Fruit fly (Drosophila melanogaster) whole organism, larva: ENCODE data around the gene CG4404.
A peak's percentile ranks its signal among the peaks of the same experiment; 100 is the strongest.

Experiments used
- noc ChIP-seq: fragments of 200-800 bp; sonication (Bioruptor generic); optimal IDR thresholded peaks from 3 replicates; lab custom pipeline; 2019; ENCODE audit warnings: missing biosample characterization, mild to moderate bottlenecking, missing genetic modification characterization, moderate library complexity

The CG4404 gene

DNA sequence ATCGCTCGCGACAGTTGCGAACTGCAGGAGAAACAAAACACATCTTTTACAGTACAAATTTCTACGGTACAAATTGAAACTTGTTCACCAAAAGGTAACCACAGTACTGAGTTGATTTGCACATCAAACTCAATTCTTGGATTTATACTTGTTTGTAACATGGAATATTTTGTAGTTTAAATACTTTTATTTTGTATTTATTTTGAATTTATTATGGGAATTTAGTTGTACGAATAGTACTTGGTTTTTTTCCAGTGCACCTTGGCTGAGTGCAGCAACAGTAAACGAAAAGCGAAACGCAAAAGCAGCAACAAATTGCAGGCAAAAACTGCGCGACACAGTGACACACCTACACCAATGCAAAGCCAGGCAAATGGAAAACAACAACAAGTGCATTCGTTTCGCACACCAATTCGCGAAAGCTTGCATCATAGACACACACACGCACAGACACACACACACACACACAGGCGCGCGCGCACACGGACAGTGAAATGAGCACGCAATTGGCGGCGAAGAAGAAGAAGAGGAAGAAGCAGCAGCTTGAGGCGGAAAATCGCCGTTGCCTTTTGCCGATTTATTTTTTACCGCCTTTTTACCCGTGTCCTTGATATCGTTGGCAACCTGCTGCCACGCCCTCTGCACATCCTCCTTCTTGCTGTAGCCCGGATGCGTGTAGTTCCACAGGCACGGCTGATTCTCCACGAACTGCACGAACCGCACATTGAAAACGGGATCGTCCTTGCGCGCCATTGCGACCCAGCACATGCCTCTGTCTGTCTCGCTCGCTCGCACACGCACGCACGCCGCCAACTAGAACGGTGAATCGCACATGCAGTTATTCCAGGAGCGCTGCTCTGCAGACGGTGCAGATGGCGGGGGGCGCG, 561 bp downstream of the CG4404 start:
- no peak for TF ChIP-seq noc (tag; lab: Kevin White, UChicago)

DNA sequence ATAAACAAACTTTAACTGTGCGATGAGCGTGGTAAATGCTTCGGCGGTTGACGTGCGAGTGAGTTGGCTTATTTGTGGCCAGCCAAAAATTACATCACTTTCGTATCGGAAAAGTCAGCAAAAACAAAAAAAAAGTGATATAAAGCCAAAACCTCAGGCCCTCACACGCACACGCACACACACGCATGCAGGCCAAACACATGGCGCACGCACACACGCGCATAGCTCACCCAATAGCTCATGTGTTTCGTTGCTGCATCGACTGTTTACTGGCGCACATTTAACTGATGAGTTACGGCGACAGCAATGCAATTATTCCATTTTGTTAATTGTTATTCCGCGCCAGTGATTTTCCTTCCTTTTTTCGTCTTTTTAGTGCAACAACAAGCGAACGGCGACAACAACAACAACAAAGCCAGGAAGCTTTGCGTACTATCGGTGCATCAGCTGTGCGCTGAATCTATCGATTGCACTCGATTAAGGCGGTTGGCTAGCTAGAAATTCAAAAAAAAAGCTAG, 2.7 kb downstream of the CG4404 start, which contains the start of gene Flad1:
Gene Flad1 (minus strand): TSS at position 418 of the 518 bp plus-strand sequence.
- TF ChIP-seq noc (tag; lab: Kevin White, UChicago) = no peak

DNA sequence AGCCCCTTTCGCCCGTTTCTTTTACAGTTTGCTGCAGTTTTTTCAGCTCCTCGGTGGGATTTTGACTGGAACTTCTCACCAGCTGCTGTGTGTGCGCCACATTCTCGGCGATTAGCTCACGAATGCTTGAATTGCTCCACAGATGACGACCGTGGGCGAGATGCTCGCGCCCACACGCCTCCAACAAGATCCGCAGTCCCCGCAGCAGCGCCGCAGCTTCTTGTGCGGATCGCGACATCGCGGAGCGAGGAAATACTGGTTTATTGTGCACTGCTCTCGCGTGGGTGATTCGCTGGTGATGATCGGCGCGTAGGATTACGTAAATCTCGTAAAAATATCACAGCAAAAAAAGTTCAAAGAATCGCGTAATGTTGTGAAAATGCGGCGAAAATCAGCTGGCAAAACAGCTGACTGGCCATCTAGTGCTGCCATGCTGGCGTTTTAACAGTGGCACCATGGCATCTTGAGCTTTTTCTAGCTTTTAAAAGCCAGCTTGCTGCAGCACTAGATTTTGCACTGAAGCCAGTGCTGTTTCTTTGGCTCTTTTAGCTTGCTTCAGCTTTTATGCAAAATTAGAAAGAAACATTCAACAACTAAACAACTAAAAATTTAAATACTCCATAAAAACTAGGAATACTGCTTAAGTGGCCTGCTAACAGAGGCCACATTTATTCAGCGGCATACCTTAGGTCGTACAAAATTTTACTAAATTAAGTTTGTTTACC, 4.9 kb downstream of the CG4404 start, which contains the start of gene Coq8:
Gene Coq8 (minus strand): TSS at position 397 of the 725 bp plus-strand sequence.
- no peak for TF ChIP-seq noc (tag; lab: Kevin White, UChicago)

DNA sequence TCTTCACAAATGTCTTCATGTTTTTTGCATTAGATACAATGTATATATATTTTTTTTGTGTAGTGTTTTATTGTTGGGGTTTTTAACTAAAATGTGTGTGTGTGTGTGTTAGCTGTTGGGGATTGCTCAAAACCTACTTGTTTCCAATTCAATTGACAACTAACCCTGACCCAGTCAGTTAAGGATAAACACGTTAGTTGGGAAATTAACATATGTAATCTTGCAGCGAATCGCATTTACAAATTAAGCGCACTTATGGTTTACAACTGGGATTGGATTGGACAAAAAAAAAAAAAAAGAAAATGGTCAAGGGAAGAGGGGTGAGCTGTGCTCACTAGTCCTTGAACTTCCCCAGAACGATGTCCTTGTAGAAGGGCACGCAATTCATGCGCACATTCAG, 7.2 kb downstream of the CG4404 start, which contains the start of gene CG32650:
Gene CG32650 (minus strand): TSS at position 101 of the 400 bp plus-strand sequence.
- TF ChIP-seq noc (tag; lab: Kevin White, UChicago) = no peak

DNA sequence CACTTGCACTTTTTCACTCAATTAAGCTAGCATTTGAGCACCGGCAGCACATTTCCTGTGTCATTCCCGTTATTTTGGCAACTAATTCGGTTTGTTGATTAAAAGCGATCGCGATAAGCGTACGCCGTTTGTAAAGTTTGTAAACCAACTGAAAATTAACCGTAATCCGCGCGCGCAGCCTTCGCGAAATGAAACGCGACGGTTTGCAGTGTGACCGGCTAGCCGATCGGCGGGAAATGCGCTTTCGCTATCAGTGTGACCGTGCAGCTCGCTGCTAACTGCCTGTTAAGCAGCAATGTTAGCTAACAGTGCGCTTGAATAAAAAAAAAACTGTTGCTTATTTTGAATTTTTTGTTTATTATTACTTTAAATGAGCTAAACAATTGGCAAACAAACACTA, 8.7 kb downstream of the CG4404 start, which contains the start of gene Pde9:
Gene Pde9 (minus strand): TSS at position 178 of the 400 bp plus-strand sequence.
- TF ChIP-seq noc (tag; lab: Kevin White, UChicago) = no peak

DNA sequence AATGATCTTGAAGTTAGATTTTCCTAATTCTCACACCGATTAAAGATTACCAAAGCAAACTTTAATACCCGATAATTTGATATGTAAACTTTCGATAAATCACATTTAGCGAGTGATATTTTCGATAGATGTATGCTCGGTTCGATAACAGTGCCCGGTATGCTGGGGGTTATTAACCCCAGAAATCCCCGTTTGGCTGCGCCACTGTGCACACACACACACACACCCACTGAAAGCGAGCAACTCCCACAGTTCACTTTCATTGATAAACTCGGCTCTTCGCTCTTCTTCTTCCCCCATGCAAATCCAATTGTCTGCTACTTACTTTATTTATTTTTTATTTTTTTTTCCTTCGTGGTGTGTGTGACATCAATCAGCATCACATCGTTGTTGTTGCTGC, 9.4 kb downstream of the CG4404 start:
- TF ChIP-seq noc (tag; lab: Kevin White, UChicago) = no peak

DNA sequence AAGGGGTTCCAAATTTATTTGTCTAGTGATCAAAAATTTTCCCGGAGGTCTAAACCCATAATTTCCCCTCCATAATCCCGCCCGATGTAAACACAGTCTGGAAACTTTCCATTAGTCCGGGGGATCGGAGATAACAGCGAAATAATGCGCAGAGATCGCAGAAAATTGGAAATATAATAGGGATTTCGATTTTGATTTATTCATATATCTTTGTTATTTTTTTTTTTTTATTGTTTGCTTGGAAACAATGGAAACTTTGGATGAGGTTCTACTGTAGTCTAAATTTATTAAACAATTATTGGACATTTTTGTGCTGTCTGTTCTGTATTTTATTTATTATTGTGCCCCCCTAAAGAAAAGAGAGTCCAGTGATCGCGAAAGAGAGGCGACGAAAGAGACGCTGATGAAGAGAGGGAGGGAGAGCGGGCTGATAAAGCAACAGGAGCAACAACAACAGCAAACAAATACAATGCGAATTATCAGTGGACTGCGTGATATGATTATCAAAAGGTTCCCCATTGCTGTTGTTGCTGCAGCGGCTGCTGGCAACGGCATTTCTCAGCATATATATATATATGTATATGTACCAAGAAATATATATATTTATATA, 10.6 kb downstream of the CG4404 start:
- peak; percentile 63 for TF ChIP-seq noc (tag; lab: Kevin White, UChicago)

DNA sequence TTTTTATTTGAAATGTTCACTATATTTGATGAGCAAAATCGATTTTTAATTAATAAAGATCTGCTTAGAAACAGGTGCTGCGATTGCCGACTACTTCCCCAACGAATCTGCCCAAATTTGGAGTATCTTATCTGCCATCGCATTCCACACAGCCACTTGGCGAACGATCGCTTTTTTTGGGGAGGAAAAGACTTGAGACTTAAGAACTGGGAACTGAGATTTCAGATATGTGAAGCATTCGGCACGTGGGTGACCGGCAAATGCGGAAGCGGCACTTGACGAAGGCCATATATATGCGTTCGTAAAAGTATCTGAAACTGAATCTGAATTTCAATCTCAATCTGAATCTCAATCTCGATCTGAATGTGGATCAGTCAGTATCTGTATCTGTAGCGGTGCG, 11.8 kb downstream of the CG4404 start:
- TF ChIP-seq noc (tag; lab: Kevin White, UChicago) = no peak

DNA sequence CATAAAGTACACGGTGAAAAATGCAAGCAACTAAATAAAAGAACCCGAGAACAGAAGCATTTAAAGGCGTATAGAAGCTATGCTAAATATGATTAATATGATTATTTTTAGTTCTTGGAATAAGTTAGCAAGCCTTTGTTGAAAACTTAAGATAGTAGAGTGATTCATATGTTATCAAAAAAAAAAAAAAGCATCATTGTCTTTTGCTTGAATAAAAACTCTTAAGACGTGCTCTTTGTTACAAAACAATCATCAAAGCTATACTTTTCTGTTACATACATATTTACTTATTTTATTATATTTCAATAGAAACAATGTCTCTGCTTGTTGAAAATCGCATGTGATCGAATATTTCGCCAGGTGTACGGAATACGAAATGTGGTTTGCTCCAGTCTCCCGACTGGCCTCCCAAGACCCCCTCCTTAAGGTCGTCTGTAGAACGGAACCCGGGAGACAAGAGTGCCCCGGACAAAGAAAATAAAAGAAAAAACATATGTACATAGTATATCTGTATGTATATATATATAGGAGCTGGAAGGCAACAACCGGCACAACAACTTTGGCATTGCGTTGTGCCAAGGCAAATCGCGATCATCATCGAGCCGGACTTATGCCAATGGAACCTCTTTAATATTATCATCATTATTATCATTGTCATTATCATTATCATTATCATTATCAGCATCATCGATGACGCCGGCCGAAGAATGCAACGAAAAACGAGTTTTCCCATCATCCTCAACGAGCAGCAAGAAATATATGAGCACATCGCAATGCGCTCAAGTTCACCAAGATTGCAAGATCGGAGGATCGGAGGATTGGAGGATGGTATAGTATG, 14.3 kb downstream of the CG4404 start:
- no peak for TF ChIP-seq noc (tag; lab: Kevin White, UChicago)

DNA sequence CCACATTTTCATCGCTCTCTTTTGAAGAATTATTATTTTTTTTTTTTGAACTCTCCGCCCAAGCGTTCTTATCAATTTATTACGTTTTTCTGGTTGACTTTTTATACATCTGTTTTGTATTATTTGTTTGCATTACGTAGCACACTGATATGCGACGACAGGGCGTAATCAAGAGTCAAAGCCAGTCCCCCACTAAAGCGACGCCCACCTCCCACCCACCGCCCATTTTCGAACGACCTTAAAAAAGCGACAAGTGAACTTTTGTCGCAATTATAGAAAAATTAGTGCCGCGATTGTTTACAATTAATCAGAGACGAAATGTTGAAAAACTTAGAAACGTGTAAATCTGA, 15.0 kb downstream of the CG4404 start:
- no peak for TF ChIP-seq noc (tag; lab: Kevin White, UChicago)

DNA sequence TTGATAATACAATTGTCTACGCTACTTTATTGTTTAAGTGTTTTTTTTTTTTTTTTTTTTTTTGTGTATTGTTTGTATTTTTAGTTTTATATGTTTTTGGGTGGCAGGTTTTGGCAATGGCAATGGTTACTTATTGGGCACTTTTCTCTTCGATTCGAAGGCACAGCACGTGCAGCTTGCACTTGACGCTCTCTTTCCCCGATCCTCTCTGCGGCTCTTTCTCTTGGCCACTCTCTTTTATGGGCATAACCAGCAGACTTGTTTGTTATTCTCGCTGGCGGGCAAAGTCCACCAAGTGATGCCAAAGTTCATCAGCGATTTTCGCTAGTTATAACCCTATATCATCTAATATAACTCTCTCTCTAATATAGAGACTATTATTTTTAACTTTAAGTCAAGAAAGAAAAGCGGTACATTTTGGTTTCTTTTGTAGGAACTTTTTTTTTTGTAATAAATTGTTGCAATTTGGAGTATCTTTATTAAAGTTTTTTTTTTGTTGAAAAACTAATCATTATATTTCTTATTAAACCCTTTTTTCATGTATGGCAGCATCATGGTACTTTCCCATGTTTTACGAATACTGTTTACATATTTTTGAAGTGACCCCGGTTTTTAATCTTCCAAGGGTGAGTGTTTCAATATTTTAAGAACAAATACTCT, 15.5 kb downstream of the CG4404 start:
- no peak for TF ChIP-seq noc (tag; lab: Kevin White, UChicago)

DNA sequence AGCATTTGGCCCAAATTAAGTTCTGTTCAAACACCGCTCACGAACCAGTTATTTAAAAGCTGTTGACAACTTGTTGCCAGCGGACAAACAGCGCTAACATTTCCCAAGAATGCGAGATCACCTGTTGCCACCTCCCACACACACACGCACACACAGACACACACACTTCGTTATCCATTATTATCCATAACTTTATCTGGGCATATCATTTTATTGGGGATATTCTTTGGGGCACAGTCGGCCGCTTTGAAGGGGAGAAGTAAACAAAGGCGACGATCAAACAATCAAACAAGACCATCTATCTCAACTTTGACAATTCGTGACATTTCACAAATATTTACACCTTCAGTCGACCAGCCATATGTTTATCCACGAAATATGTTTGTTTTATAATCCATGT, 16.7 kb downstream of the CG4404 start:
- no peak for TF ChIP-seq noc (tag; lab: Kevin White, UChicago)

DNA sequence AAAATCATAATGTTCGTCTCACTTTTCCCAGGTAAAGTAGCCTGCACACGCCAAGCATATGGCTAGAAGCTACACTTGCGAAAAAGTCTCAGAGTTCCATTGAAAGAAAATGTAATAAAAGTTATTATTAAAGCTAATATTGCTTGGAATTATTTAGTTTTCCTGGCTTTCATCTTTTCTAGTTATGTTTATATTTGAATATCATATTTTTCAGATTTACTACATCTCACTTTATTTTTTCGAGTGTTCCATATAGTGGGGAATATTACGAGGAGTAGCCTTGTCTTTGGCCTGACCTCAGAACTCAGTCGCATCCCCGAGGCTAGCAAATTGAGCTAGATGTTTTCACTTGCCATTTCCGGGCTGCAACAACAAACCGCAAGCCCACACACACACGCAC, 18.3 kb downstream of the CG4404 start:
- TF ChIP-seq noc (tag; lab: Kevin White, UChicago) = no peak

DNA sequence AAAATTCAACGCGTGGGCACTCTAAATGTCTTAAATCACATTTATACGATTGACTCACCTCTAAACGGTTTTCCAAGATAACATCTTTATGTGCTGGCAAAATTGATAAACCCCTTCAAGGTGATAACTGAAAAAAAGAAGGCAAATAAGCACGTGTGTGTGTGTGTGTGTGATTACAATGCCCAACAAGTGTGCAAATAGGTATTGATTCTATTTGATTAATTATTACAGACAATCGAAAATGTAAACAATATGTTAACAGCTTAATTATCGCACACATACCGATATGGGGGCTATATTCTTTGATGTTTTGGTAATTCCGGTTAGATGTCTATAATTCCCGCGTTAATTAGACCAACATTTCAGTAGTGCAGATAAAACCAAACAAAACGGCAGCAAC, 19.3 kb downstream of the CG4404 start:
- TF ChIP-seq noc (tag; lab: Kevin White, UChicago) = no peak
